Fruit fly (Drosophila melanogaster) whole organism, embryonic: ENCODE results near the gene bor.

Experiments
- Asciz ChIP-seq: fragments of 200-800 bp; sonication (Bioruptor generic); optimal IDR thresholded peaks from 2 replicates; lab custom pipeline; 2017; ENCODE audit warnings: missing biosample characterization, mild to moderate bottlenecking, missing genetic modification characterization, missing genetic modification reagents
- CG1024 ChIP-seq: fragments of 200-800 bp; sonication (Bioruptor generic); IDR thresholded peaks from 2 replicates; pipeline ENCODE4 v1.3.6; 2022; ENCODE audit warnings: missing biosample characterization, missing genetic modification characterization
- CG10366 ChIP-seq: fragments of 200-800 bp; sonication (Bioruptor generic); IDR thresholded peaks from 2 replicates; pipeline ENCODE4 v1.3.6; 2022; ENCODE audit warnings: missing biosample characterization, missing genetic modification characterization
- CG12155 ChIP-seq: fragments of 200-800 bp; sonication (Bioruptor generic); optimal IDR thresholded peaks from 3 replicates; lab custom pipeline; 2016; ENCODE audit warnings: missing biosample characterization, missing genetic modification characterization
- CG12219 ChIP-seq: fragments of 200-800 bp; sonication (Bioruptor generic); optimal IDR thresholded peaks from 3 replicates; lab custom pipeline; 2018; ENCODE audit warnings: missing biosample characterization, mild to moderate bottlenecking, missing genetic modification characterization
- CG12659 ChIP-seq: fragments of 200-800 bp; sonication (Bioruptor generic); optimal IDR thresholded peaks from 3 replicates; lab custom pipeline; 2017; ENCODE audit warnings: mild to moderate bottlenecking, missing biosample characterization, missing genetic modification reagents, missing genetic modification characterization
- CG13123 ChIP-seq: fragments of 200-800 bp; sonication (Bioruptor generic); optimal IDR thresholded peaks from 2 replicates; lab custom pipeline; 2016; ENCODE audit warnings: missing biosample characterization, missing genetic modification characterization
- CG14014 ChIP-seq: fragments of 200-800 bp; sonication (Bioruptor generic); IDR thresholded peaks from 2 replicates; pipeline ENCODE4 v1.3.6; 2022; ENCODE audit warnings: missing biosample characterization, missing genetic modification characterization
- CG15601 ChIP-seq: fragments of 200-800 bp; sonication (Bioruptor generic); optimal IDR thresholded peaks from 3 replicates; lab custom pipeline; 2019; ENCODE audit warnings: missing biosample characterization, mild to moderate bottlenecking, missing genetic modification characterization, moderate library complexity
- CG1603 ChIP-seq: fragments of 200-800 bp; sonication (Bioruptor generic); optimal IDR thresholded peaks from 2 replicates; lab custom pipeline; 2019; ENCODE audit warnings: missing biosample characterization, mild to moderate bottlenecking, missing genetic modification characterization, moderate library complexity
- CG17359 ChIP-seq: fragments of 200-800 bp; sonication (Bioruptor generic); optimal IDR thresholded peaks from 3 replicates; lab custom pipeline; 2018; ENCODE audit warnings: missing biosample characterization, mild to moderate bottlenecking, missing genetic modification characterization, moderate library complexity
- CG17829 ChIP-seq: fragments of 200-800 bp; optimal IDR thresholded peaks from 2 replicates; lab custom pipeline; 2019; ENCODE audit warnings: missing biosample characterization, mild to moderate bottlenecking, missing genetic modification characterization, moderate library complexity
- CG31388 ChIP-seq: fragments of 200-800 bp; sonication (Bioruptor generic); optimal IDR thresholded peaks from 2 replicates; lab custom pipeline; 2016; ENCODE audit warnings: missing biosample characterization, missing genetic modification characterization
- CG33213 ChIP-seq: fragments of 200-800 bp; sonication (Bioruptor generic); optimal IDR thresholded peaks from 3 replicates; lab custom pipeline; 2016; ENCODE audit warnings: missing biosample characterization, missing genetic modification characterization
- CG4328 ChIP-seq: fragments of 200-800 bp; sonication (Bioruptor generic); optimal IDR thresholded peaks from 3 replicates; lab custom pipeline; 2017; ENCODE audit warnings: missing biosample characterization, missing genetic modification reagents, missing genetic modification characterization
- CG6654 ChIP-seq: fragments of 200-800 bp; sonication (Bioruptor generic); optimal IDR thresholded peaks from 2 replicates; lab custom pipeline; 2017; ENCODE audit warnings: missing biosample characterization, mild to moderate bottlenecking, missing genetic modification characterization
- CG6813 ChIP-seq: fragments of 200-800 bp; sonication (Bioruptor generic); optimal IDR thresholded peaks from 2 replicates; lab custom pipeline; 2017; ENCODE audit warnings: missing biosample characterization, missing genetic modification characterization, mild to moderate bottlenecking, moderate library complexity, missing genetic modification reagents
- CG6854 ChIP-seq: fragments of 200-800 bp; sonication (Bioruptor generic); optimal IDR thresholded peaks from 3 replicates; lab custom pipeline; 2017; ENCODE audit warnings: missing biosample characterization, mild to moderate bottlenecking, missing genetic modification characterization
- CG8924 ChIP-seq: fragments of 200-800 bp; optimal IDR thresholded peaks from 3 replicates; lab custom pipeline; 2019; ENCODE audit warnings: missing biosample characterization, mild to moderate bottlenecking, missing genetic modification characterization, moderate library complexity
- Camta ChIP-seq: fragments of 200-800 bp; sonication (Bioruptor generic); optimal IDR thresholded peaks from 2 replicates; lab custom pipeline; 2016; ENCODE audit warnings: missing biosample characterization, missing genetic modification characterization
- CkIIα-i1 ChIP-seq: fragments of 200-800 bp; sonication (Bioruptor generic); IDR thresholded peaks from 2 replicates; pipeline ENCODE4 v1.3.6; 2022; ENCODE audit warnings: missing biosample characterization, missing genetic modification characterization
- CrebB ChIP-seq: fragments of 200-800 bp; sonication (Bioruptor generic); optimal IDR thresholded peaks from 3 replicates; lab custom pipeline; 2018; ENCODE audit warnings: missing biosample characterization, mild to moderate bottlenecking, missing genetic modification characterization
- D ChIP-seq, 2 experiments: fragments of 200-800 bp in 1 of 2; fragments of >200 bp in 1 of 2; sonication (Bioruptor generic) in 1 of 2; optimal IDR thresholded peaks; 2 replicates in 1 of 2; 3 replicates in 1 of 2; lab custom pipeline; 2017; ENCODE audit warnings: mild to moderate bottlenecking in 1 of 2, missing biosample characterization in 1 of 2, missing genetic modification characterization in 1 of 2, missing genetic modification reagents in 1 of 2
- Dbx ChIP-seq: fragments of 200-800 bp; sonication (Bioruptor generic); IDR thresholded peaks from 3 replicates; pipeline ENCODE4 v1.3.6; 2022; ENCODE audit warnings: missing biosample characterization, missing genetic modification characterization
- E2f1 ChIP-seq: fragments of 200-800 bp; sonication (Bioruptor generic); IDR thresholded peaks from 2 replicates; pipeline ENCODE4 v1.3.6; 2022; ENCODE audit warnings: missing biosample characterization, missing genetic modification characterization
- Elba2 ChIP-seq: fragments of 200-800 bp; sonication (Bioruptor generic); optimal IDR thresholded peaks from 3 replicates; lab custom pipeline; 2016; ENCODE audit warnings: missing biosample characterization, missing genetic modification characterization
- Hand ChIP-seq: fragments of 200-800 bp; sonication (Bioruptor generic); optimal IDR thresholded peaks from 2 replicates; lab custom pipeline; 2017; ENCODE audit warnings: mild to moderate bottlenecking, missing biosample characterization, missing genetic modification reagents, missing genetic modification characterization
- Oaz ChIP-seq: fragments of 200-800 bp; sonication (Bioruptor generic); IDR thresholded peaks from 2 replicates; pipeline ENCODE4 v1.3.6; 2022; ENCODE audit warnings: missing biosample characterization, missing genetic modification characterization
- Poxn ChIP-seq: fragments of 200-800 bp; sonication (Bioruptor generic); IDR thresholded peaks from 2 replicates; pipeline ENCODE4 v1.3.6; 2022; ENCODE audit warnings: missing biosample characterization, missing genetic modification characterization
- Rx ChIP-seq: fragments of 200-800 bp; sonication (Bioruptor generic); IDR thresholded peaks from 2 replicates; pipeline ENCODE4 v1.3.6; 2022; ENCODE audit warnings: missing biosample characterization, missing genetic modification characterization
- Taf1 ChIP-seq: fragments of 200-800 bp; sonication (Bioruptor generic); IDR thresholded peaks from 2 replicates; pipeline ENCODE4 v1.3.6; 2022; ENCODE audit warnings: missing biosample characterization, missing genetic modification characterization
- bcd ChIP-seq: fragments of 200-800 bp; sonication (Bioruptor generic); optimal IDR thresholded peaks from 2 replicates; lab custom pipeline; 2017; ENCODE audit warnings: missing biosample characterization, mild to moderate bottlenecking, missing genetic modification characterization
- ewg ChIP-seq: fragments of 200-800 bp; sonication (Bioruptor generic); optimal IDR thresholded peaks from 3 replicates; lab custom pipeline; 2017; ENCODE audit warnings: mild to moderate bottlenecking, missing biosample characterization, missing genetic modification reagents, missing genetic modification characterization
- grau ChIP-seq: fragments of 200-800 bp; optimal IDR thresholded peaks from 3 replicates; lab custom pipeline; 2019; ENCODE audit warnings: missing biosample characterization, mild to moderate bottlenecking, missing genetic modification characterization, moderate library complexity
- gro ChIP-seq: fragments of 200-800 bp; sonication (Bioruptor generic); optimal IDR thresholded peaks from 2 replicates; lab custom pipeline; 2016; ENCODE audit warnings: missing biosample characterization, missing genetic modification characterization
- gt ChIP-seq: fragments of 200-800 bp; sonication (Bioruptor generic); IDR thresholded peaks from 2 replicates; pipeline ENCODE4 v1.3.6; 2022; ENCODE audit warnings: missing biosample characterization, missing genetic modification characterization
- ind ChIP-seq: fragments of 200-800 bp; sonication (Bioruptor generic); optimal IDR thresholded peaks from 3 replicates; lab custom pipeline; 2016; ENCODE audit warnings: missing biosample characterization, missing genetic modification characterization
- kay ChIP-seq: fragments of 200-800 bp; sonication (Bioruptor generic); optimal IDR thresholded peaks from 2 replicates; lab custom pipeline; 2016; ENCODE audit warnings: missing biosample characterization, missing genetic modification characterization
- lola ChIP-seq, 3 experiments: fragments of >200 bp in 2 of 3; fragments of 200-800 bp in 1 of 3; sonication (Bioruptor generic) in 1 of 3; optimal IDR thresholded peaks; 2 replicates each; lab custom pipeline; 2017 to 2019; ENCODE audit warnings: missing biosample characterization in 3 of 3, missing genetic modification characterization in 3 of 3, mild to moderate bottlenecking in 1 of 3, moderate library complexity in 1 of 3
- psq ChIP-seq: fragments of 200-800 bp; sonication (Bioruptor generic); optimal IDR thresholded peaks from 2 replicates; lab custom pipeline; 2017; ENCODE audit warnings: missing biosample characterization, missing genetic modification characterization
- sob ChIP-seq: fragments of 200-800 bp; sonication (Bioruptor generic); IDR thresholded peaks from 2 replicates; pipeline ENCODE4 v1.3.6; 2022; ENCODE audit warnings: missing biosample characterization, missing genetic modification characterization
- stwl ChIP-seq: fragments of 200-800 bp; sonication (Bioruptor generic); optimal IDR thresholded peaks from 3 replicates; lab custom pipeline; 2018; ENCODE audit warnings: missing biosample characterization, mild to moderate bottlenecking, missing genetic modification characterization, moderate library complexity
- trem ChIP-seq: fragments of 200-800 bp; optimal IDR thresholded peaks from 3 replicates; lab custom pipeline; 2019; ENCODE audit warnings: missing biosample characterization, mild to moderate bottlenecking, missing genetic modification characterization, moderate library complexity
- unpg ChIP-seq: fragments of 200-800 bp; sonication (Bioruptor generic); optimal IDR thresholded peaks from 3 replicates; lab custom pipeline; 2018; ENCODE audit warnings: missing biosample characterization, mild to moderate bottlenecking, missing genetic modification characterization, moderate library complexity
- usp ChIP-seq: fragments of >200 bp; optimal IDR thresholded peaks from 2 replicates; lab custom pipeline; 2017; ENCODE audit warnings: missing biosample characterization, missing genetic modification characterization
- wdn ChIP-seq: fragments of 200-800 bp; sonication (Bioruptor generic); IDR thresholded peaks from 2 replicates; pipeline ENCODE4 v1.3.6; 2022; ENCODE audit warnings: missing biosample characterization, missing genetic modification characterization
- yki ChIP-seq: fragments of >200 bp; optimal IDR thresholded peaks from 3 replicates; lab custom pipeline; 2018
- zfh1 ChIP-seq: fragments of 200-800 bp; sonication (Bioruptor generic); IDR thresholded peaks from 3 replicates; pipeline ENCODE4 v1.3.6; 2022; ENCODE audit warnings: missing biosample characterization, missing genetic modification characterization

Gene bor

DNA sequence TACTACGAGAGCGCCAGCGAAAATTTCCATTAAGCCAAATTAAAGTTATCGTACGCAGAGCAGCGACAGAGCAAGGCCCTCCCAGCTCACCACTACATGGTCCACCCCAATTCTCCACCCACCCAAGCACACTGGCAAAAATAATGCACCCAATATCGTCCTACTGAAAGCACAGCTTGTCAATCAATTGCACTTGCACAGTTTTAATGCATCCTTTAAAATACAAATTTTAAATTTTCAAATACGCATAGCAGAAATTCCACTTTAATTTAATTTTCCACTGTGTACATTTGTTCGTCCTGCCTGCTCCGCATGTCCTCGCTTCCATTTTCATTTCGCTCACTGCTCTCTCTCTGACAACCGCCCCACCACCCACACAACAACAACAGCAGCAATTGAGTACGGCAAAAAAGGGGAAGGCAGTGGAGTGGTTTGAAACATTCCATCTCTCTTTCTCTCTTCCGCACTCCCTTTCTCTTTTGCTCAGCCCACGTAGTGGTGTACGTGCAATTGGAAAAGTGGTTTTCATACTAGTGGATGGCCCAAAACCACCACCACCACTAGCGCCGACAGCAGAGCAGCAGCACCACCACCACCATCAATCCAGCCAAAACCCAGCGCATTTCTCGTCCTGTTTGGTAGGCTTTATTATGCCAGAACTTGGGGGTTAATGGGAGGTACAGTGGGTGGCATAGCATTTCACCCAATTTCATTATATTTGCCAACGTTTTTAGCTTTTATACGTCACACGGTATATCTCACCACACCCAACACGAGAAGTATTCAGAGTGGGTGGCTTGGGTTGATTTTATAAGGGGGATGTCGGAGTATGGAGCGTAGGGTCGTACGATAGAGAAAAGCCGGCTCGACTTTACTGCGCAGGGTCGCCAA is 16.1 kb downstream of the bor start (continued):
- TF ChIP-seq psq (GFP tag; lab: Kevin White, UChicago) (no peak), CG6854 (peak; percentile 94), trem (tag; lab: Kevin White, UChicago) (peak; percentile 64), zfh1 (peak; percentile 81), Rx (GFP tag; lab: Robert Waterston, UW) (peak; percentile 75), ind (GFP tag; lab: Kevin White, UChicago) (peak; percentile 82), Camta (GFP tag; lab: Kevin White, UChicago) (peak; percentile 32), CG12219 (GFP tag; lab: Kevin White, UChicago) (peak; percentile 49), E2f1 (GFP tag; lab: Robert Waterston, UW) (peak; percentile 79), Dbx (GFP tag; lab: Robert Waterston, UW) (peak; percentile 96), yki (lab: Kevin White, UChicago) (no peak), CG13123 (GFP tag; lab: Kevin White, UChicago) (no peak), CG12155 (GFP tag; lab: Kevin White, UChicago) (peak; percentile 60), wdn (GFP tag; lab: Robert Waterston, UW) (no peak), grau (tag; lab: Kevin White, UChicago) (peak; percentile 77), CG6813 (GFP tag; lab: Kevin White, UChicago) (peak; percentile 67), CG33213 (GFP tag; lab: Kevin White, UChicago) (peak; percentile 35), Poxn (GFP tag; lab: Robert Waterston, UW) (no peak), CrebB (tag; lab: Kevin White, UChicago) (no peak), CkIIα-i1 (0 out of 2 replicates have a peak, but pooled peaks have one; percentile 31), stwl (no peak), CG15601 (tag; lab: Kevin White, UChicago) (peak; percentile 58), Taf1 (peak; percentile 75), CG14014 (0 out of 2 replicates have a peak, but pooled peaks have one; percentile 35), sob (GFP tag; lab: Robert Waterston, UW) (peak; percentile 93), CG6654 (GFP tag; lab: Kevin White, UChicago) (peak; percentile 71), CG17359 (peak; percentile 94), ewg (GFP tag; lab: Kevin White, UChicago) (peak; percentile 52), Asciz (GFP tag; lab: Kevin White, UChicago) (peak; percentile 75), CG31388 (GFP tag; lab: Kevin White, UChicago) (peak; percentile 32), CG10366 (GFP tag; lab: Robert Waterston, UW) (peak; percentile 39; the same call in 1 of the 2 replicates), CG12659 (peak; percentile 64), gt (GFP tag; lab: Robert Waterston, UW) (peak; percentile 43; the same call in 1 of the 2 replicates), CG17829 (peak; percentile 79), D (optimal IDR thresholded peaks at IDR 0.05; lab: Kevin White, UChicago) (no peak), D (GFP tag; optimal IDR thresholded peaks at IDR 0.05; lab: Kevin White, UChicago) (peak; percentile 82), Oaz (GFP tag; lab: Robert Waterston, UW) (no peak), CG1603 (tag; lab: Kevin White, UChicago) (peak; percentile 40), CG1024 (GFP tag; lab: Robert Waterston, UW) (peak; percentile 76), lola (GFP tag; optimal IDR thresholded peaks at IDR 0.05; lab: Kevin White, UChicago) (peak in 1 of 3 experiments; percentile 58), kay (GFP tag; lab: Kevin White, UChicago) (peak; percentile 16), unpg (peak; percentile 56), bcd (GFP tag; lab: Kevin White, UChicago) (peak; percentile 84), CG8924 (peak; percentile 84), gro (GFP tag; lab: Kevin White, UChicago) (no peak), Hand (GFP tag; lab: Kevin White, UChicago) (peak; percentile 86), usp (GFP tag; lab: Kevin White, UChicago) (no peak), CG4328 (GFP tag; lab: Kevin White, UChicago) (peak; percentile 80), Elba2 (no peak)
